Fruit fly (Drosophila melanogaster) whole organism, embryonic: ENCODE results near the gene Phae2.

Experiments used
- CG10267 ChIP-seq: fragments of 200-800 bp; sonication (Bioruptor generic); optimal IDR thresholded peaks from 2 replicates; lab custom pipeline; 2018; ENCODE audit warnings: missing biosample characterization, mild to moderate bottlenecking, missing genetic modification characterization, moderate library complexity
- CG12391 ChIP-seq: fragments of 200-800 bp; sonication (Bioruptor generic); optimal IDR thresholded peaks from 3 replicates; lab custom pipeline; 2018; ENCODE audit warnings: missing biosample characterization, mild to moderate bottlenecking, missing genetic modification characterization, moderate library complexity
- CG13287 ChIP-seq: fragments of 200-800 bp; sonication (Bioruptor generic); IDR thresholded peaks from 2 replicates; pipeline ENCODE4 v1.3.6; 2022; ENCODE audit warnings: missing biosample characterization, missing genetic modification characterization; ENCODE audit not compliant: partially characterized antibody
- CG14710 ChIP-seq: fragments of 200-800 bp; sonication (Bioruptor generic); optimal IDR thresholded peaks from 3 replicates; lab custom pipeline; 2019; ENCODE audit warnings: missing biosample characterization, mild to moderate bottlenecking, missing genetic modification characterization, moderate library complexity
- CG15479 ChIP-seq: fragments of 200-800 bp; sonication (Bioruptor generic); optimal IDR thresholded peaks from 3 replicates; lab custom pipeline; 2019; ENCODE audit warnings: missing biosample characterization, mild to moderate bottlenecking, missing genetic modification characterization, moderate library complexity
- CG17829 ChIP-seq: fragments of 200-800 bp; optimal IDR thresholded peaks from 2 replicates; lab custom pipeline; 2019; ENCODE audit warnings: missing biosample characterization, mild to moderate bottlenecking, missing genetic modification characterization, moderate library complexity
- CG17912 ChIP-seq: fragments of 200-800 bp; sonication (Bioruptor generic); optimal IDR thresholded peaks from 2 replicates; lab custom pipeline; 2018; ENCODE audit warnings: missing biosample characterization, mild to moderate bottlenecking, missing genetic modification characterization
- CG2712 ChIP-seq: fragments of 200-800 bp; optimal IDR thresholded peaks from 3 replicates; lab custom pipeline; 2019; ENCODE audit warnings: missing biosample characterization, mild to moderate bottlenecking, missing genetic modification characterization, moderate library complexity
- CG3281 ChIP-seq: fragments of 200-800 bp; sonication (Bioruptor generic); optimal IDR thresholded peaks from 3 replicates; lab custom pipeline; 2017; ENCODE audit warnings: missing biosample characterization, mild to moderate bottlenecking, missing genetic modification characterization
- CG34422 ChIP-seq: fragments of 200-800 bp; sonication (Bioruptor generic); IDR thresholded peaks from 3 replicates; pipeline ENCODE4 v1.3.6; 2022; ENCODE audit warnings: missing biosample characterization, missing genetic modification characterization
- CG3847 ChIP-seq: fragments of 200-800 bp; sonication (Bioruptor generic); IDR thresholded peaks from 2 replicates; pipeline ENCODE4 v1.3.6; 2022; ENCODE audit warnings: missing biosample characterization, missing genetic modification characterization
- CG42726 ChIP-seq: fragments of 200-800 bp; sonication (Bioruptor generic); IDR thresholded peaks from 2 replicates; pipeline ENCODE4 v1.3.6; 2022; ENCODE audit warnings: missing biosample characterization, missing genetic modification characterization; ENCODE audit not compliant: partially characterized antibody
- CG7271 ChIP-seq: fragments of 200-800 bp; sonication (Bioruptor generic); optimal IDR thresholded peaks from 2 replicates; lab custom pipeline; 2018; ENCODE audit warnings: missing biosample characterization, mild to moderate bottlenecking, missing genetic modification characterization, moderate library complexity
- CG7987 ChIP-seq: fragments of 200-800 bp; sonication (Bioruptor generic); optimal IDR thresholded peaks from 2 replicates; lab custom pipeline; 2018; ENCODE audit warnings: missing biosample characterization, mild to moderate bottlenecking, missing genetic modification characterization, moderate library complexity
- CG9797 ChIP-seq: fragments of 200-800 bp; sonication (Bioruptor generic); optimal IDR thresholded peaks from 3 replicates; lab custom pipeline; 2018; ENCODE audit warnings: missing biosample characterization, mild to moderate bottlenecking, missing genetic modification characterization
- Dp ChIP-seq: fragments of 200-800 bp; sonication (Bioruptor generic); optimal IDR thresholded peaks from 2 replicates; lab custom pipeline; 2018; ENCODE audit warnings: missing biosample characterization, mild to moderate bottlenecking, missing genetic modification characterization, moderate library complexity
- Dref ChIP-seq: fragments of 200-800 bp; sonication (Bioruptor generic); IDR thresholded peaks from 2 replicates; pipeline ENCODE4 v1.3.6; 2022; ENCODE audit warnings: missing biosample characterization, missing genetic modification characterization
- E2f2 ChIP-seq: fragments of 200-800 bp; sonication (Bioruptor generic); IDR thresholded peaks from 2 replicates; pipeline ENCODE4 v1.3.6; 2022; ENCODE audit warnings: missing biosample characterization, missing genetic modification characterization
- Ets97D ChIP-seq: fragments of 200-800 bp; sonication (Bioruptor generic); optimal IDR thresholded peaks from 3 replicates; lab custom pipeline; 2016; ENCODE audit warnings: missing biosample characterization, missing genetic modification characterization
- H15 ChIP-seq: fragments of 200-800 bp; sonication (Bioruptor generic); IDR thresholded peaks from 3 replicates; pipeline ENCODE4 v1.3.6; 2022; ENCODE audit warnings: missing biosample characterization, missing genetic modification characterization
- MBD-R2 ChIP-seq: fragments of 200-800 bp; sonication (Bioruptor generic); IDR thresholded peaks from 2 replicates; pipeline ENCODE4 v1.3.6; 2022; ENCODE audit warnings: missing biosample characterization, missing genetic modification characterization
- MESR4 ChIP-seq: fragments of 200-800 bp; sonication (Bioruptor generic); optimal IDR thresholded peaks from 2 replicates; lab custom pipeline; 2018; ENCODE audit warnings: missing biosample characterization, mild to moderate bottlenecking, missing genetic modification characterization, moderate library complexity
- Taf1 ChIP-seq: fragments of 200-800 bp; sonication (Bioruptor generic); IDR thresholded peaks from 2 replicates; pipeline ENCODE4 v1.3.6; 2022; ENCODE audit warnings: missing biosample characterization, missing genetic modification characterization
- Trl ChIP-seq, 3 experiments: fragments of >200 bp in 2 of 3; fragments of 200-800 bp in 1 of 3; sonication (Bioruptor generic) in 1 of 3; optimal IDR thresholded peaks; 2 replicates in 1 of 3; 3 replicates in 2 of 3; lab custom pipeline; 2016 to 2017; ENCODE audit warnings: missing biosample characterization in 1 of 3, missing genetic modification characterization in 1 of 3
- bbx ChIP-seq: fragments of 200-800 bp; sonication (Bioruptor generic); IDR thresholded peaks from 2 replicates; pipeline ENCODE4 v1.3.6; 2022; ENCODE audit warnings: missing biosample characterization, missing genetic modification characterization; ENCODE audit not compliant: partially characterized antibody
- ci ChIP-seq: fragments of 200-800 bp; sonication (Bioruptor generic); IDR thresholded peaks from 3 replicates; pipeline ENCODE4 v1.3.6; 2022; ENCODE audit warnings: missing biosample characterization, missing genetic modification characterization
- crc ChIP-seq: fragments of 200-800 bp; sonication (Bioruptor generic); optimal IDR thresholded peaks from 2 replicates; lab custom pipeline; 2016; ENCODE audit warnings: missing biosample characterization, missing genetic modification characterization
- crp ChIP-seq, 2 experiments: fragments of 200-800 bp; sonication (Bioruptor generic); optimal IDR thresholded peaks; 2 replicates in 1 of 2; 3 replicates in 1 of 2; lab custom pipeline; 2017; ENCODE audit warnings: missing biosample characterization in 2 of 2, missing genetic modification characterization in 2 of 2, mild to moderate bottlenecking in 1 of 2, moderate library complexity in 1 of 2
- dmrt99B ChIP-seq: fragments of 200-800 bp; sonication (Bioruptor generic); optimal IDR thresholded peaks from 2 replicates; lab custom pipeline; 2018; ENCODE audit warnings: missing biosample characterization, mild to moderate bottlenecking, missing genetic modification characterization, moderate library complexity
- gfzf ChIP-seq: fragments of 200-800 bp; sonication (Bioruptor generic); optimal IDR thresholded peaks from 2 replicates; lab custom pipeline; 2016; ENCODE audit warnings: missing biosample characterization, mild to moderate bottlenecking, missing genetic modification characterization, moderate library complexity
- h ChIP-seq: fragments of >200 bp; optimal IDR thresholded peaks from 2 replicates; lab custom pipeline; 2017
- hkb ChIP-seq, 2 experiments: fragments of 200-800 bp in 1 of 2; fragments of >200 bp in 1 of 2; sonication (Bioruptor generic) in 1 of 2; IDR thresholded peaks in 1 of 2; optimal IDR thresholded peaks in 1 of 2; 2 replicates each; pipeline versions ENCODE4 v1.3.6 to Lab custom; 2017 to 2022; ENCODE audit warnings: missing biosample characterization in 1 of 2, missing genetic modification characterization in 1 of 2
- kah ChIP-seq: fragments of 200-800 bp; sonication (Bioruptor generic); optimal IDR thresholded peaks from 2 replicates; lab custom pipeline; 2018; ENCODE audit warnings: missing biosample characterization, mild to moderate bottlenecking, missing genetic modification characterization
- lab ChIP-seq: fragments of 200-800 bp; sonication (Bioruptor generic); optimal IDR thresholded peaks from 3 replicates; lab custom pipeline; 2017; ENCODE audit warnings: missing biosample characterization, missing genetic modification characterization, mild to moderate bottlenecking, moderate library complexity, missing genetic modification reagents
- lilli ChIP-seq: fragments of 200-800 bp; sonication (Bioruptor generic); optimal IDR thresholded peaks from 3 replicates; lab custom pipeline; 2016; ENCODE audit warnings: missing biosample characterization, missing genetic modification characterization
- pb ChIP-seq: fragments of 200-800 bp; sonication (Bioruptor generic); optimal IDR thresholded peaks from 3 replicates; lab custom pipeline; 2016; ENCODE audit warnings: missing biosample characterization, missing genetic modification characterization
- prd ChIP-seq, 3 experiments: fragments of >200 bp in 2 of 3; fragments of 200-800 bp in 1 of 3; sonication (Bioruptor generic) in 1 of 3; optimal IDR thresholded peaks in 2 of 3; IDR thresholded peaks in 1 of 3; 2 replicates in 2 of 3; 3 replicates in 1 of 3; pipeline versions ENCODE4 v1.3.6 to Lab custom; 2017 to 2022; ENCODE audit warnings: missing biosample characterization in 1 of 3, missing genetic modification characterization in 1 of 3
- pzg ChIP-seq: fragments of 200-800 bp; sonication (Bioruptor generic); optimal IDR thresholded peaks from 3 replicates; lab custom pipeline; 2018; ENCODE audit warnings: missing biosample characterization, mild to moderate bottlenecking, missing genetic modification characterization, moderate library complexity
- sim ChIP-seq: fragments of 200-800 bp; sonication (Bioruptor generic); IDR thresholded peaks from 2 replicates; pipeline ENCODE4 v1.3.6; 2022; ENCODE audit warnings: missing biosample characterization, missing genetic modification characterization
- ssp ChIP-seq: fragments of 200-800 bp; sonication (Bioruptor generic); IDR thresholded peaks from 2 replicates; pipeline ENCODE4 v1.3.6; 2022; ENCODE audit warnings: missing biosample characterization, missing genetic modification characterization
- stwl ChIP-seq: fragments of 200-800 bp; sonication (Bioruptor generic); optimal IDR thresholded peaks from 3 replicates; lab custom pipeline; 2018; ENCODE audit warnings: missing biosample characterization, mild to moderate bottlenecking, missing genetic modification characterization, moderate library complexity
- sug ChIP-seq: fragments of 200-800 bp; optimal IDR thresholded peaks from 2 replicates; lab custom pipeline; 2019; ENCODE audit warnings: missing biosample characterization, mild to moderate bottlenecking, missing genetic modification characterization, moderate library complexity
- tll ChIP-seq, 2 experiments: fragments of 200-800 bp in 1 of 2; fragments of >200 bp in 1 of 2; sonication (Bioruptor generic) in 1 of 2; optimal IDR thresholded peaks; 2 replicates each; lab custom pipeline; 2017 to 2019; ENCODE audit warnings: missing biosample characterization in 2 of 2, missing genetic modification characterization in 2 of 2, mild to moderate bottlenecking in 1 of 2, moderate library complexity in 1 of 2
- tna ChIP-seq: fragments of 200-800 bp; sonication (Bioruptor generic); IDR thresholded peaks from 2 replicates; pipeline ENCODE4 v1.3.6; 2022; ENCODE audit warnings: missing biosample characterization, missing genetic modification characterization; ENCODE audit not compliant: partially characterized antibody
- trem ChIP-seq: fragments of 200-800 bp; optimal IDR thresholded peaks from 3 replicates; lab custom pipeline; 2019; ENCODE audit warnings: missing biosample characterization, mild to moderate bottlenecking, missing genetic modification characterization, moderate library complexity
- zen ChIP-seq: fragments of 200-800 bp; sonication (Bioruptor generic); optimal IDR thresholded peaks from 3 replicates; lab custom pipeline; 2018; ENCODE audit warnings: missing biosample characterization, mild to moderate bottlenecking, missing genetic modification characterization, moderate library complexity

Gene Phae2

dm6 chr2L:12092719-12093118 lies 18.2 kb upstream of the Phae2 start (continued):
- TF ChIP-seq prd (optimal IDR thresholded peaks at IDR 0.05; lab: Kevin White, UChicago) (no peak), prd (GFP tag; IDR thresholded peaks at IDR 0.05; lab: Robert Waterston, UW) (peak; percentile 84), CG3281 (GFP tag; lab: Kevin White, UChicago) (no peak), CG15479 (peak; percentile 65), CG7271 (no peak)

dm6 chr2L:12093652-12094051 lies 17.3 kb upstream of the Phae2 start:
- TF ChIP-seq H15 (no peak), MBD-R2 (GFP tag; lab: Robert Waterston, UW) (peak; percentile 60), trem (tag; lab: Kevin White, UChicago) (peak; percentile 53), pzg (GFP tag; lab: Kevin White, UChicago) (peak; percentile 92), Dp (peak; percentile 75), Taf1 (GFP tag; lab: Robert Waterston, UW) (no peak), CG13287 (GFP tag; lab: Robert Waterston, UW) (peak; percentile 46; the same call in 1 of the 2 replicates), lab (GFP tag; lab: Kevin White, UChicago) (no peak), stwl (peak; percentile 85), crc (no peak), sug (tag; lab: Kevin White, UChicago) (no peak), h (no peak), CG9797 (GFP tag; lab: Kevin White, UChicago) (peak; percentile 98), bbx (peak; percentile 44), kah (GFP tag; lab: Kevin White, UChicago) (peak; percentile 0), pb (no peak), gfzf (GFP tag; lab: Kevin White, UChicago) (peak; percentile 90), CG7987 (GFP tag; lab: Kevin White, UChicago) (peak; percentile 4), sim (GFP tag; lab: Robert Waterston, UW) (no peak), CG42726 (GFP tag; lab: Robert Waterston, UW) (peak; percentile 8; the same call in 1 of the 2 replicates), tna (GFP tag; lab: Robert Waterston, UW) (peak; percentile 47; the same call in 1 of the 2 replicates), E2f2 (GFP tag; lab: Robert Waterston, UW) (peak; percentile 77), CG10267 (peak; percentile 58), Trl (optimal IDR thresholded peaks at IDR 0.05; lab: Kevin White, UChicago) (no peak), Trl (GFP tag; optimal IDR thresholded peaks at IDR 0.05; lab: Kevin White, UChicago) (no peak), ci (peak; percentile 43; the same call in 1 of the 3 replicates), CG14710 (peak; percentile 100), crp (GFP tag; optimal IDR thresholded peaks at IDR 0.05; lab: Kevin White, UChicago) (peak in 1 of 2 experiments; percentile 45), CG2712 (tag; lab: Kevin White, UChicago) (peak; percentile 48), CG17912 (GFP tag; lab: Kevin White, UChicago) (peak; percentile 15), Dref (GFP tag; lab: Robert Waterston, UW) (peak; percentile 43), CG3847 (GFP tag; lab: Robert Waterston, UW) (peak; percentile 58), tll (GFP tag; optimal IDR thresholded peaks at IDR 0.05; lab: Kevin White, UChicago) (peak in 1 of 2 experiments; percentile 72), ssp (GFP tag; lab: Robert Waterston, UW) (peak; percentile 43), CG34422 (GFP tag; lab: Robert Waterston, UW) (peak; percentile 50; the same call in 1 of the 3 replicates), Ets97D (peak; percentile 84), MESR4 (peak; percentile 78), dmrt99B (tag; lab: Kevin White, UChicago) (no peak), zen (tag; lab: Kevin White, UChicago) (peak; percentile 7), hkb (optimal IDR thresholded peaks at IDR 0.05; lab: Kevin White, UChicago) (no peak), hkb (GFP tag; IDR thresholded peaks at IDR 0.05; lab: Robert Waterston, UW) (0 out of 2 replicates have a peak, but pooled peaks have one; percentile 9), CG12391 (tag; lab: Kevin White, UChicago) (peak; percentile 12), lilli (GFP tag; lab: Kevin White, UChicago) (no peak), CG17829 (tag; lab: Kevin White, UChicago) (peak; percentile 34)
